1 worm cellular context compared by ENCODE assay signal in genomic region chrIII:2304867-2305266, ce11.
TF ChIP-seq lines count a peak whose summit lies in the region.

Gene Y54F10BM.9, minus strand, starts transcription at chrIII:2304927.

TF ChIP-seq in whole organism, L1 larva, 84 proteins besides CTCF, POLR2A, EP300 and RAD21 (continued from another document):
- TF ChIP-seq ztf-4 (tag; optimal IDR thresholded peaks at IDR 0.05; lab: Kevin White, UChicago) (no peak), fkh-8 (tag; optimal IDR thresholded peaks at IDR 0.05; lab: Kevin White, UChicago) (peak; percentile 1), nhr-11 (tag; optimal IDR thresholded peaks at IDR 0.05; lab: Kevin White, UChicago) (no peak), pag-3 (tag; optimal IDR thresholded peaks at IDR 0.05; lab: Kevin White, UChicago; ENCODE audit: borderline replicate concordance, insufficient read depth) (no peak), ceh-82 (tag; optimal IDR thresholded peaks at IDR 0.05; lab: Kevin White, UChicago) (peak in 2 of 3 experiments; percentile 29 to 46), ama-1 (optimal IDR thresholded peaks at IDR 0.05; lab: Kevin White, UChicago) (no peak), efl-1 (optimal IDR thresholded peaks at IDR 0.05; lab: Kevin White, UChicago) (peak; percentile 76 to 82), efl-1 (GFP tag; optimal IDR thresholded peaks at IDR 0.05 in 1 of 2; lab: Kevin White, UChicago) (peak; percentile 43 to 95), lin-15B (tag; optimal IDR thresholded peaks at IDR 0.05; lab: Kevin White, UChicago) (no peak), swsn-7 (tag; optimal IDR thresholded peaks at IDR 0.05; lab: Kevin White, UChicago) (peak; percentile 24), tlp-1 (tag; optimal IDR thresholded peaks at IDR 0.05; lab: Kevin White, UChicago) (no peak), alr-1 (tag; optimal IDR thresholded peaks at IDR 0.05; lab: Kevin White, UChicago; ENCODE audit: borderline replicate concordance) (no peak), dsc-1 (tag; optimal IDR thresholded peaks at IDR 0.05; lab: Kevin White, UChicago) (peak; percentile 23), lin-39 (tag; optimal IDR thresholded peaks at IDR 0.05; lab: Kevin White, UChicago) (no peak), rnt-1 (tag; optimal IDR thresholded peaks at IDR 0.05; lab: Kevin White, UChicago) (peak; percentile 53), ceh-88 (GFP tag; IDR thresholded peaks at IDR 0.05; lab: Robert Waterston, UW) (no peak), tbx-2 (tag; optimal IDR thresholded peaks at IDR 0.05; lab: Kevin White, UChicago) (peak; percentile 13)
